Worm (Caenorhabditis elegans): Measurements from ENCODE around the gene Y116A8C.3.
"Not testable (repeated sequence)": the region's sequence is repeated elsewhere in the genome, so short reads cannot be mapped to it uniquely, and the experiment has no call there.

Gene Y116A8C.3

ce11 chrIV:16915751-16916150 lies at the start of gene Y116A8C.3:
Gene Y116A8C.3 (plus strand): TSS chrIV:16916051.
- TF ChIP-seq cog-1 (tag; optimal IDR thresholded peaks at IDR 0.05) (no peak), tab-1 (GFP tag; IDR thresholded peaks at IDR 0.05) (no peak), med-1 (GFP tag; optimal IDR thresholded peaks at IDR 0.05; ENCODE audit: insufficient read depth) (no peak), klf-2 (GFP tag; conservative IDR thresholded peaks at IDR 0.05) (no peak), flt-1 (GFP tag; IDR thresholded peaks at IDR 0.05) (no peak), T22C8.4 (GFP tag; IDR thresholded peaks at IDR 0.05) (no peak), ref-1 (GFP tag; conservative IDR thresholded peaks at IDR 0.05) (no peak), ztf-23 (GFP tag; IDR thresholded peaks at IDR 0.05) (no peak), ztf-29 (GFP tag; IDR thresholded peaks at IDR 0.05) (no peak)

DNA sequence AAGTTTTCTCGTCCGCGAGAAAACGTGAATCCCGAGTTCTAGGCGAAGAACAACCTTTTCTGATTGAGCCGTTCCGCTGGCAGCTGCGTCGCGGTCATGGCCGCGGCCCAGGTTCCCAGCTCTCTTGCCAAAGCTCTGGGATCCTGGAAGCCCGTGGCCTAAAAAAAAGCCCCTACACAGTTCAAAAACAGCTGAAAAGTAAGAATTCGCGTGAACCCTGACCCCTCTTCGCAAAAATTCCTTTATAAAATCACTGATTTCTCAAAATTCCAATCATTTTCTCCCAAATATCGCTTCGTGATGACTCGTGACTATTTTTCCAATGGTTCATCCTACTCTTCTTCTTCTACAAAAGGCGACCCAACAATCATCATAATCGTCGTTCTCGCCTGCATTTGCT lies 48.6 kb upstream of the Y116A8C.3 start, which contains the start of gene T06A10.107:
Gene T06A10.107 (plus strand): TSS at position 301 of the 400 bp plus-strand sequence.
- TF ChIP-seq ztf-23 (GFP tag; IDR thresholded peaks at IDR 0.05), result no peak
- no peak for TF ChIP-seq T22C8.4 (GFP tag; IDR thresholded peaks at IDR 0.05)
- no peak for TF ChIP-seq med-1 (GFP tag; optimal IDR thresholded peaks at IDR 0.05; ENCODE audit: insufficient read depth)
- no peak for TF ChIP-seq cog-1 (tag; optimal IDR thresholded peaks at IDR 0.05)
- no peak for TF ChIP-seq ztf-29 (GFP tag; IDR thresholded peaks at IDR 0.05)
- TF ChIP-seq flt-1 (GFP tag; IDR thresholded peaks at IDR 0.05), result no peak
- TF ChIP-seq tab-1 (GFP tag; IDR thresholded peaks at IDR 0.05), result no peak
- no peak for TF ChIP-seq ref-1 (GFP tag; conservative IDR thresholded peaks at IDR 0.05)
- no peak for TF ChIP-seq klf-2 (GFP tag; conservative IDR thresholded peaks at IDR 0.05)

- TF ChIP-seq med-1 (GFP tag; optimal IDR thresholded peaks at IDR 0.05; ENCODE audit: insufficient read depth) (no peak), flt-1 (GFP tag; IDR thresholded peaks at IDR 0.05) (no peak), T22C8.4 (GFP tag; IDR thresholded peaks at IDR 0.05) (no peak), ref-1 (GFP tag; conservative IDR thresholded peaks at IDR 0.05) (no peak), ztf-23 (GFP tag; IDR thresholded peaks at IDR 0.05) (no peak), klf-2 (GFP tag; conservative IDR thresholded peaks at IDR 0.05) (no peak), cog-1 (tag; optimal IDR thresholded peaks at IDR 0.05) (no peak), tab-1 (GFP tag; IDR thresholded peaks at IDR 0.05) (no peak), ztf-29 (GFP tag; IDR thresholded peaks at IDR 0.05) (no peak)
Observed at ce11 chrIV:16868900-16869299, 47.0 kb upstream of the Y116A8C.3 start, which contains the start of gene T06A10.106. Gene T06A10.106 (minus strand): TSS chrIV:16869000.

DNA sequence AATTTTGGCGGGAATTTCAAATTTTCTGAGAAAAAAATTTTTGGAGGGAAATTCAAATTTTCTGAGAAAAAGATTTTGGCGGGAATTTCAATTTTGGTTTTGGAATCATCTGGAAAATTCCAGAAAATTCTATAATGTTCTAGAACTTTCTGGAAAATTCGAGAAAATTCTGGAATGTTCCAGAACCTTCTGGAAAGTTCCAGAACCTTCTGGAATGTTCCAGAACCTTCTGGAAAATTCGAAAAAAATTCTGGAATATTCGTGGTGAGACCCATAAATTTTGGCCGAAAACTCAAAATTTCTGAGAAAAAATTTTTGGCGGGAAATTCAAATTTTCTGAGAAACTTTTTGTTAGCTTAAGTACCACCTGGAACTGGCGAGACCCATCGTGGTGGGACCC lies 33.4 kb upstream of the Y116A8C.3 start:
- peak; percentile 89 for TF ChIP-seq flt-1 (GFP tag; IDR thresholded peaks at IDR 0.05)

ce11 chrIV:16888580-16888979 lies 27.3 kb upstream of the Y116A8C.3 start:
- no peak for TF ChIP-seq ztf-29 (GFP tag; IDR thresholded peaks at IDR 0.05)
- TF ChIP-seq klf-2 (GFP tag; conservative IDR thresholded peaks at IDR 0.05), result no peak
- no peak for TF ChIP-seq tab-1 (GFP tag; IDR thresholded peaks at IDR 0.05)
- TF ChIP-seq T22C8.4 (GFP tag; IDR thresholded peaks at IDR 0.05), result no peak
- TF ChIP-seq flt-1 (GFP tag; IDR thresholded peaks at IDR 0.05), result no peak
- no peak for TF ChIP-seq med-1 (GFP tag; optimal IDR thresholded peaks at IDR 0.05; ENCODE audit: insufficient read depth)
- TF ChIP-seq ref-1 (GFP tag; conservative IDR thresholded peaks at IDR 0.05), result no peak
- no peak for TF ChIP-seq ztf-23 (GFP tag; IDR thresholded peaks at IDR 0.05)
- no peak for TF ChIP-seq cog-1 (tag; optimal IDR thresholded peaks at IDR 0.05)

DNA sequence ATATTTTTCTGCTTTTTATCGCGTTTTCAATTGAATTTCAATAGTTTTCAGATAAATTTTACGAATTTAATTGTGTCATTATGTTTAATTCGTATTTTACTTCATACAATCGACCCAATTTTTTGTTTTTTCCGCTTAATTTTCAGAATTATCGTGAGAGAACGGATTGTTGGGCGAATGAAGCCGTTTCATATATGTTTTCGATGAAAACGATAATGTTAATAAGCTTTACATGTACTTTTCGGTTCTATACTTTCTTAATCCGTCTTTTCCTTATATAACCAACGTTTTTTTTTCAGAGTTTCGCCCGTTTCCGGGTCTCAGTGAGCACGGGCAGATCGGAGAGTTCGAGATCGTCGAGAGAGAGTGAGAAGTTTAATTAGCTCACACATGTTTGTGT lies 20.6 kb upstream of the Y116A8C.3 start, which contains the start of gene T06A10.2:
Gene T06A10.2 (plus strand): TSS at position 301 of the 400 bp plus-strand sequence.
- TF ChIP-seq med-1 (GFP tag; optimal IDR thresholded peaks at IDR 0.05; ENCODE audit: insufficient read depth); ztf-23 (GFP tag; IDR thresholded peaks at IDR 0.05); tab-1 (GFP tag; IDR thresholded peaks at IDR 0.05): not testable (repeated sequence)

DNA sequence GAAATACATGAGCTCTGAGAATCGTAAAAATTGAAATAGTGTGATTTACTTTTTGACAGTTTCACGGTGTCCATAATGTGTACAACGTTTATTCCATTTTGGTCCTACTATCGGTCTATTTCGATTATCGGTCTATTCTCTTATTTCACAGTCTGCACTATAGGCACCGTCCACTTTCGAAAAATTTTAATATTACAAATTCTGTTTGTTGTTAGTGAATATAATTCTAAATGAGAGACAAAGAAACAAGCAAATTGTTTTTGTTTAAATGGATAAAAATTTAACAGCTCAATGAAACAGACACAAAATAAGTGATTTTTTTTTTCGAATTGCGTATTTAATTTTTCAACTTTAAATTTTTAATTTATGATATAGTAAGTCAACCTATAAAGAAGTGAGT lies 17.6 kb upstream of the Y116A8C.3 start:
- TF ChIP-seq cog-1 (tag; optimal IDR thresholded peaks at IDR 0.05) (no peak), ztf-29 (GFP tag; IDR thresholded peaks at IDR 0.05) (no peak), med-1 (GFP tag; optimal IDR thresholded peaks at IDR 0.05; ENCODE audit: insufficient read depth) (no peak), ztf-23 (GFP tag; IDR thresholded peaks at IDR 0.05) (no peak), flt-1 (GFP tag; IDR thresholded peaks at IDR 0.05) (no peak)

ce11 chrIV:16917831-16918429 lies 2.1 kb downstream of the Y116A8C.3 start, which contains the start of the genes Y116A8C.469 and Y116A8C.468:
Gene Y116A8C.469 (minus strand): TSS chrIV:16917931.
Gene Y116A8C.468 (plus strand): TSS chrIV:16918379.
- TF ChIP-seq klf-2 (GFP tag; conservative IDR thresholded peaks at IDR 0.05) (no peak), med-1 (GFP tag; optimal IDR thresholded peaks at IDR 0.05; ENCODE audit: insufficient read depth) (no peak), cog-1 (tag; optimal IDR thresholded peaks at IDR 0.05) (no peak), ref-1 (GFP tag; conservative IDR thresholded peaks at IDR 0.05) (no peak), flt-1 (GFP tag; IDR thresholded peaks at IDR 0.05) (no peak), ztf-23 (GFP tag; IDR thresholded peaks at IDR 0.05) (no peak), tab-1 (GFP tag; IDR thresholded peaks at IDR 0.05) (no peak), ztf-29 (GFP tag; IDR thresholded peaks at IDR 0.05) (no peak), T22C8.4 (GFP tag; IDR thresholded peaks at IDR 0.05) (no peak)

ce11 chrIV:16919212-16919775 lies 3.4 kb downstream of the Y116A8C.3 start, which contains the start of the genes Y116A8C.470 and Y116A8C.463:
Gene Y116A8C.470 (minus strand): TSS chrIV:16919312.
Gene Y116A8C.463 (plus strand): TSS chrIV:16919725.
- TF ChIP-seq flt-1 (GFP tag; IDR thresholded peaks at IDR 0.05) (no peak), ref-1 (GFP tag; conservative IDR thresholded peaks at IDR 0.05) (no peak), ztf-23 (GFP tag; IDR thresholded peaks at IDR 0.05) (no peak), ztf-29 (GFP tag; IDR thresholded peaks at IDR 0.05) (no peak), tab-1 (GFP tag; IDR thresholded peaks at IDR 0.05) (no peak), med-1 (GFP tag; optimal IDR thresholded peaks at IDR 0.05; ENCODE audit: insufficient read depth) (no peak), T22C8.4 (GFP tag; IDR thresholded peaks at IDR 0.05) (no peak), klf-2 (GFP tag; conservative IDR thresholded peaks at IDR 0.05) (no peak), cog-1 (tag; optimal IDR thresholded peaks at IDR 0.05) (no peak)

DNA sequence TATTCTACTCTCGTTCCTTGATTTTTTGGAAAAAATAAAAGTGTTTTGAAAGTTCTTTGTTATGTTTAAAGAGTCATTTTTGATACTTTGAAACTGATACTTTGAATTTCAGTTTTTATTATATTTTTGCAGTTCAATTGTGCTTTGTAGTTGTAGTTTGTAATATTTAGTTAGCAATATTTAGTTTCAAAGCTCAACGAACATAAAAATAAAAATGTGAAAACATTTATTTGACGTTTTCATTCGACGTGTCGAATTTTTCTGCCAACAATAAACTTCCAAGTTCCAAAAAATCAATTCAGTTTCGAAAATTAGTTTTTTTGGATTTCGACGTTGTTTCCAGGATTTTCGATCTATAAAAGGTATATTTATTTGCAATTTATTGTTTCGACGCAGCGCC lies 4.2 kb downstream of the Y116A8C.3 start, which contains the start of gene nep-23:
Gene nep-23 (plus strand): TSS at position 301 of the 400 bp plus-strand sequence.
- TF ChIP-seq flt-1 (GFP tag; IDR thresholded peaks at IDR 0.05) (no peak), ztf-23 (GFP tag; IDR thresholded peaks at IDR 0.05) (no peak), ref-1 (GFP tag; conservative IDR thresholded peaks at IDR 0.05) (no peak), tab-1 (GFP tag; IDR thresholded peaks at IDR 0.05) (no peak), T22C8.4 (GFP tag; IDR thresholded peaks at IDR 0.05) (no peak), klf-2 (GFP tag; conservative IDR thresholded peaks at IDR 0.05) (no peak), cog-1 (tag; optimal IDR thresholded peaks at IDR 0.05) (no peak), ztf-29 (GFP tag; IDR thresholded peaks at IDR 0.05) (no peak), med-1 (GFP tag; optimal IDR thresholded peaks at IDR 0.05; ENCODE audit: insufficient read depth) (no peak)

Measured in whole organism, midembryonic.